Fruit fly (Drosophila melanogaster) Kc167 (cell line): Measurements from ENCODE around the gene Sik2.

ENCODE experiments used
- Myc ChIP-seq: fragments of >200 bp; optimal IDR thresholded peaks from 2 replicates; lab custom pipeline; 2017; ENCODE audit warnings: missing external identifiers
- h ChIP-seq: fragments of >200 bp; optimal IDR thresholded peaks from 3 replicates; lab custom pipeline; 2018; ENCODE audit warnings: missing external identifiers
- psq ChIP-seq: fragments of >200 bp; optimal IDR thresholded peaks from 2 replicates; lab custom pipeline; 2017; ENCODE audit warnings: missing external identifiers

dm6 chrX:2013365-2013764 lies 48.4 kb downstream of the Sik2 start:
- TF ChIP-seq psq (lab: Kevin White, UChicago): peak; percentile 19
- no peak for TF ChIP-seq h (lab: Kevin White, UChicago)
- TF ChIP-seq Myc (lab: Kevin White, UChicago): no peak
